Worm (Caenorhabditis elegans): ENCODE results near the gene F44E2.10.

- TF ChIP-seq ama-1 (optimal IDR thresholded peaks at IDR 0.05) (no peak), tbx-11 (GFP tag; IDR thresholded peaks at IDR 0.05) (no peak), flt-1 (GFP tag; IDR thresholded peaks at IDR 0.05) (no peak), tbx-37 (GFP tag; conservative IDR thresholded peaks at IDR 0.05) (no peak), ceh-13 (GFP tag; optimal IDR thresholded peaks at IDR 0.05) (no peak), hmbx-1 (tag; optimal IDR thresholded peaks at IDR 0.05) (no peak), ceh-36 (tag; optimal IDR thresholded peaks at IDR 0.05) (no peak), tra-4 (tag; optimal IDR thresholded peaks at IDR 0.05) (no peak), F13C5.2 (tag; optimal IDR thresholded peaks at IDR 0.05) (no peak), hmg-4 (GFP tag; optimal IDR thresholded peaks at IDR 0.05) (no peak), pes-1 (GFP tag; IDR thresholded peaks at IDR 0.05) (no peak)
Observed at ce11 chrIII:8788690-8789089, 42.2 kb downstream of the F44E2.10 start.

Data from whole organism, early embryonic.